Fruit fly (Drosophila melanogaster) whole organism, embryonic: ENCODE measurements around the gene Aps.

Experiments used
- Bgb ChIP-seq: fragments of 200-800 bp; sonication (Bioruptor generic); IDR thresholded peaks from 2 replicates; pipeline ENCODE4 v1.3.6; 2022; ENCODE audit warnings: missing biosample characterization, missing genetic modification characterization; ENCODE audit not compliant: partially characterized antibody
- CG15601 ChIP-seq: fragments of 200-800 bp; sonication (Bioruptor generic); optimal IDR thresholded peaks from 3 replicates; lab custom pipeline; 2019; ENCODE audit warnings: missing biosample characterization, mild to moderate bottlenecking, missing genetic modification characterization, moderate library complexity
- CG42726 ChIP-seq: fragments of 200-800 bp; sonication (Bioruptor generic); IDR thresholded peaks from 2 replicates; pipeline ENCODE4 v1.3.6; 2022; ENCODE audit warnings: missing biosample characterization, missing genetic modification characterization; ENCODE audit not compliant: partially characterized antibody
- CG4360 ChIP-seq: fragments of 200-800 bp; sonication (Bioruptor generic); IDR thresholded peaks from 2 replicates; pipeline ENCODE4 v1.3.6; 2022; ENCODE audit warnings: missing biosample characterization, missing genetic modification characterization
- CG6272 ChIP-seq: fragments of 200-800 bp; sonication (Bioruptor generic); IDR thresholded peaks from 2 replicates; pipeline ENCODE4 v1.3.6; 2022; ENCODE audit warnings: missing biosample characterization, missing genetic modification characterization
- CG8924 ChIP-seq: fragments of 200-800 bp; optimal IDR thresholded peaks from 3 replicates; lab custom pipeline; 2019; ENCODE audit warnings: missing biosample characterization, mild to moderate bottlenecking, missing genetic modification characterization, moderate library complexity
- Dp ChIP-seq: fragments of 200-800 bp; sonication (Bioruptor generic); optimal IDR thresholded peaks from 2 replicates; lab custom pipeline; 2018; ENCODE audit warnings: missing biosample characterization, mild to moderate bottlenecking, missing genetic modification characterization, moderate library complexity
- caup ChIP-seq: fragments of 200-800 bp; sonication (Bioruptor generic); optimal IDR thresholded peaks from 3 replicates; lab custom pipeline; 2017; ENCODE audit warnings: missing biosample characterization, mild to moderate bottlenecking, missing genetic modification characterization, moderate library complexity; ENCODE audit not compliant: severe bottlenecking
- en ChIP-seq: fragments of 200-800 bp; sonication (Bioruptor generic); optimal IDR thresholded peaks from 2 replicates; lab custom pipeline; 2016; ENCODE audit warnings: missing biosample characterization, missing genetic modification characterization
- ftz-f1 ChIP-seq: fragments of 200-800 bp; sonication (Bioruptor generic); optimal IDR thresholded peaks from 2 replicates; lab custom pipeline; 2016; ENCODE audit warnings: missing biosample characterization, missing genetic modification characterization
- repo ChIP-seq: fragments of 200-800 bp; sonication (Bioruptor generic); optimal IDR thresholded peaks from 2 replicates; lab custom pipeline; 2016; ENCODE audit warnings: missing biosample characterization, missing genetic modification characterization
- sqz ChIP-seq: fragments of 200-800 bp; sonication (Bioruptor generic); optimal IDR thresholded peaks from 3 replicates; lab custom pipeline; 2018; ENCODE audit warnings: missing biosample characterization, mild to moderate bottlenecking, missing genetic modification characterization

dm6 chr3L:10928801-10929200, 29.9 kb upstream of the Aps start:
- TF ChIP-seq repo (GFP tag; lab: Kevin White, UChicago) (no peak), CG15601 (tag; lab: Kevin White, UChicago) (no peak), ftz-f1 (GFP tag; lab: Kevin White, UChicago) (no peak), caup (GFP tag; lab: Kevin White, UChicago) (no peak), Dp (GFP tag; lab: Kevin White, UChicago) (no peak), CG4360 (GFP tag; lab: Robert Waterston, UW) (no peak), CG6272 (no peak), CG42726 (no peak), CG8924 (tag; lab: Kevin White, UChicago) (no peak), en (no peak), Bgb (GFP tag; lab: Robert Waterston, UW) (no peak), sqz (no peak)
